Fruit fly (Drosophila melanogaster) whole organism, embryonic: ENCODE results near the gene Jhbp7.

Experiments
- Asciz ChIP-seq: fragments of 200-800 bp; sonication (Bioruptor generic); optimal IDR thresholded peaks from 2 replicates; lab custom pipeline; 2017; ENCODE audit warnings: missing biosample characterization, mild to moderate bottlenecking, missing genetic modification characterization, missing genetic modification reagents
- CG11504 ChIP-seq: fragments of 200-800 bp; sonication (Bioruptor generic); optimal IDR thresholded peaks from 3 replicates; lab custom pipeline; 2019; ENCODE audit warnings: missing biosample characterization, mild to moderate bottlenecking, missing genetic modification characterization, moderate library complexity
- CG11560 ChIP-seq: fragments of 200-800 bp; sonication (Bioruptor generic); IDR thresholded peaks from 3 replicates; pipeline ENCODE4 v1.3.6; 2022; ENCODE audit warnings: missing biosample characterization, missing genetic modification characterization
- CG1233 ChIP-seq: fragments of 200-800 bp; sonication (Bioruptor generic); optimal IDR thresholded peaks from 4 replicates; lab custom pipeline; 2018; ENCODE audit warnings: missing biosample characterization, mild to moderate bottlenecking, missing genetic modification characterization
- CG12391 ChIP-seq: fragments of 200-800 bp; sonication (Bioruptor generic); optimal IDR thresholded peaks from 3 replicates; lab custom pipeline; 2018; ENCODE audit warnings: missing biosample characterization, mild to moderate bottlenecking, missing genetic modification characterization, moderate library complexity
- CG12769 ChIP-seq: fragments of 200-800 bp; sonication (Bioruptor generic); optimal IDR thresholded peaks from 2 replicates; lab custom pipeline; 2019; ENCODE audit warnings: missing biosample characterization, mild to moderate bottlenecking, missing genetic modification characterization, moderate library complexity
- CG15011 ChIP-seq: fragments of 200-800 bp; sonication (Bioruptor generic); optimal IDR thresholded peaks from 3 replicates; lab custom pipeline; 2018; ENCODE audit warnings: missing biosample characterization, mild to moderate bottlenecking, missing genetic modification characterization
- CG1647 ChIP-seq: fragments of 200-800 bp; sonication (Bioruptor generic); optimal IDR thresholded peaks from 3 replicates; lab custom pipeline; 2016; ENCODE audit warnings: missing biosample characterization, missing genetic modification characterization
- CG17829 ChIP-seq: fragments of 200-800 bp; optimal IDR thresholded peaks from 2 replicates; lab custom pipeline; 2019; ENCODE audit warnings: missing biosample characterization, mild to moderate bottlenecking, missing genetic modification characterization, moderate library complexity
- CG18476 ChIP-seq: fragments of 200-800 bp; sonication (Bioruptor generic); optimal IDR thresholded peaks from 2 replicates; lab custom pipeline; 2016; ENCODE audit warnings: missing biosample characterization, mild to moderate bottlenecking, missing genetic modification characterization
- CG30020 ChIP-seq: fragments of 200-800 bp; optimal IDR thresholded peaks from 2 replicates; lab custom pipeline; 2019; ENCODE audit warnings: missing biosample characterization, mild to moderate bottlenecking, missing genetic modification characterization, moderate library complexity
- CG3163 ChIP-seq: fragments of 200-800 bp; sonication (Bioruptor generic); optimal IDR thresholded peaks from 3 replicates; lab custom pipeline; 2016; ENCODE audit warnings: missing biosample characterization, missing genetic modification characterization
- CG32772 ChIP-seq: fragments of 200-800 bp; sonication (Bioruptor generic); IDR thresholded peaks from 2 replicates; pipeline ENCODE4 v1.3.6; 2022; ENCODE audit warnings: missing biosample characterization, missing genetic modification characterization
- CG4404 ChIP-seq: fragments of 200-800 bp; sonication (Bioruptor generic); IDR thresholded peaks from 2 replicates; pipeline ENCODE4 v1.3.6; 2022; ENCODE audit warnings: missing biosample characterization, missing genetic modification characterization
- CG5245 ChIP-seq: fragments of 200-800 bp; sonication (Bioruptor generic); optimal IDR thresholded peaks from 3 replicates; lab custom pipeline; 2016; ENCODE audit warnings: missing biosample characterization, missing genetic modification characterization
- CG5953 ChIP-seq: fragments of 200-800 bp; sonication (Bioruptor generic); IDR thresholded peaks from 2 replicates; pipeline ENCODE4 v1.3.6; 2022; ENCODE audit warnings: missing biosample characterization, missing genetic modification characterization
- CG7357 ChIP-seq: fragments of 200-800 bp; sonication (Bioruptor generic); IDR thresholded peaks from 3 replicates; pipeline ENCODE4 v1.3.6; 2022; ENCODE audit warnings: missing biosample characterization, missing genetic modification characterization
- CG7556 ChIP-seq: fragments of 200-800 bp; sonication (Bioruptor generic); optimal IDR thresholded peaks from 2 replicates; lab custom pipeline; 2017; ENCODE audit warnings: missing biosample characterization, mild to moderate bottlenecking, missing genetic modification characterization
- CG7987 ChIP-seq: fragments of 200-800 bp; sonication (Bioruptor generic); optimal IDR thresholded peaks from 2 replicates; lab custom pipeline; 2018; ENCODE audit warnings: missing biosample characterization, mild to moderate bottlenecking, missing genetic modification characterization, moderate library complexity
- CG9215 ChIP-seq: fragments of 200-800 bp; sonication (Bioruptor generic); IDR thresholded peaks from 2 replicates; pipeline ENCODE4 v1.3.6; 2022; ENCODE audit warnings: missing biosample characterization, missing genetic modification characterization
- CG9437 ChIP-seq: fragments of 200-800 bp; sonication (Bioruptor generic); optimal IDR thresholded peaks from 2 replicates; lab custom pipeline; 2018; ENCODE audit warnings: missing biosample characterization, mild to moderate bottlenecking, missing genetic modification characterization
- D ChIP-seq, 2 experiments: fragments of 200-800 bp in 1 of 2; fragments of >200 bp in 1 of 2; sonication (Bioruptor generic) in 1 of 2; optimal IDR thresholded peaks; 2 replicates in 1 of 2; 3 replicates in 1 of 2; lab custom pipeline; 2017; ENCODE audit warnings: mild to moderate bottlenecking in 1 of 2, missing biosample characterization in 1 of 2, missing genetic modification characterization in 1 of 2, missing genetic modification reagents in 1 of 2
- Doc3 ChIP-seq: fragments of 200-800 bp; sonication (Bioruptor generic); IDR thresholded peaks from 3 replicates; pipeline ENCODE4 v1.3.6; 2022; ENCODE audit warnings: missing biosample characterization, missing genetic modification characterization; ENCODE audit not compliant: partially characterized antibody
- Elba2 ChIP-seq: fragments of 200-800 bp; sonication (Bioruptor generic); optimal IDR thresholded peaks from 3 replicates; lab custom pipeline; 2016; ENCODE audit warnings: missing biosample characterization, missing genetic modification characterization
- Ets97D ChIP-seq: fragments of 200-800 bp; sonication (Bioruptor generic); optimal IDR thresholded peaks from 3 replicates; lab custom pipeline; 2016; ENCODE audit warnings: missing biosample characterization, missing genetic modification characterization
- Hr39 ChIP-seq: fragments of >200 bp; optimal IDR thresholded peaks from 2 replicates; lab custom pipeline; 2017
- Hsf ChIP-seq: fragments of 200-800 bp; sonication (Bioruptor generic); optimal IDR thresholded peaks from 3 replicates; lab custom pipeline; 2016; ENCODE audit warnings: missing biosample characterization, missing genetic modification characterization
- Lhr ChIP-seq: fragments of 200-800 bp; sonication (Bioruptor generic); optimal IDR thresholded peaks from 3 replicates; lab custom pipeline; 2017; ENCODE audit warnings: mild to moderate bottlenecking, missing biosample characterization, missing genetic modification reagents, missing genetic modification characterization
- Lpt ChIP-seq: fragments of >200 bp; optimal IDR thresholded peaks from 2 replicates; lab custom pipeline; 2018; ENCODE audit warnings: missing biosample characterization, missing genetic modification characterization
- NK7.1 ChIP-seq: fragments of 200-800 bp; sonication (Bioruptor generic); optimal IDR thresholded peaks from 3 replicates; lab custom pipeline; 2016; ENCODE audit warnings: missing biosample characterization, missing genetic modification characterization
- Optix ChIP-seq: fragments of 200-800 bp; sonication (Bioruptor generic); IDR thresholded peaks from 3 replicates; pipeline ENCODE4 v1.3.6; 2022; ENCODE audit warnings: missing biosample characterization, missing genetic modification characterization
- Side ChIP-seq: fragments of 200-800 bp; sonication (Bioruptor generic); optimal IDR thresholded peaks from 2 replicates; lab custom pipeline; 2016; ENCODE audit warnings: missing biosample characterization, missing genetic modification characterization
- ase ChIP-seq: fragments of 200-800 bp; sonication (Bioruptor generic); IDR thresholded peaks from 3 replicates; pipeline ENCODE4 v1.3.6; 2022; ENCODE audit warnings: missing biosample characterization, missing genetic modification characterization
- chif ChIP-seq, 2 experiments: fragments of 200-800 bp; sonication (Bioruptor generic); optimal IDR thresholded peaks; 3 replicates each; lab custom pipeline; 2016; ENCODE audit warnings: missing biosample characterization in 2 of 2, missing genetic modification characterization in 2 of 2
- chm ChIP-seq: fragments of 200-800 bp; sonication (Bioruptor generic); IDR thresholded peaks from 2 replicates; pipeline ENCODE4 v1.3.6; 2022; ENCODE audit warnings: missing biosample characterization, missing genetic modification characterization
- dmrt99B ChIP-seq: fragments of 200-800 bp; sonication (Bioruptor generic); optimal IDR thresholded peaks from 2 replicates; lab custom pipeline; 2018; ENCODE audit warnings: missing biosample characterization, mild to moderate bottlenecking, missing genetic modification characterization, moderate library complexity
- ewg ChIP-seq: fragments of 200-800 bp; sonication (Bioruptor generic); optimal IDR thresholded peaks from 3 replicates; lab custom pipeline; 2017; ENCODE audit warnings: mild to moderate bottlenecking, missing biosample characterization, missing genetic modification reagents, missing genetic modification characterization
- exex ChIP-seq: fragments of 200-800 bp; sonication (Bioruptor generic); optimal IDR thresholded peaks from 4 replicates; lab custom pipeline; 2018; ENCODE audit warnings: missing biosample characterization, mild to moderate bottlenecking, missing genetic modification characterization, moderate library complexity
- fru ChIP-seq: fragments of >200 bp; optimal IDR thresholded peaks from 2 replicates; lab custom pipeline; 2017
- hbn ChIP-seq: fragments of 200-800 bp; sonication (Bioruptor generic); IDR thresholded peaks from 2 replicates; pipeline ENCODE4 v1.3.6; 2022; ENCODE audit warnings: missing biosample characterization, missing genetic modification characterization; ENCODE audit not compliant: partially characterized antibody
- lbe ChIP-seq: fragments of 200-800 bp; sonication (Bioruptor generic); optimal IDR thresholded peaks from 2 replicates; lab custom pipeline; 2016; ENCODE audit warnings: missing biosample characterization, mild to moderate bottlenecking, missing genetic modification characterization
- lilli ChIP-seq: fragments of 200-800 bp; sonication (Bioruptor generic); optimal IDR thresholded peaks from 3 replicates; lab custom pipeline; 2016; ENCODE audit warnings: missing biosample characterization, missing genetic modification characterization
- maf-S ChIP-seq: fragments of 200-800 bp; sonication (Bioruptor generic); optimal IDR thresholded peaks from 2 replicates; lab custom pipeline; 2016; ENCODE audit warnings: missing biosample characterization, missing genetic modification characterization
- peb ChIP-seq: fragments of 200-800 bp; sonication (Bioruptor generic); IDR thresholded peaks from 2 replicates; pipeline ENCODE4 v1.3.6; 2022; ENCODE audit warnings: missing biosample characterization, missing genetic modification characterization
- pros ChIP-seq: fragments of 200-800 bp; sonication (Bioruptor generic); optimal IDR thresholded peaks from 3 replicates; lab custom pipeline; 2019; ENCODE audit warnings: missing biosample characterization, mild to moderate bottlenecking, missing genetic modification characterization, moderate library complexity
- psq ChIP-seq: fragments of 200-800 bp; sonication (Bioruptor generic); optimal IDR thresholded peaks from 2 replicates; lab custom pipeline; 2017; ENCODE audit warnings: missing biosample characterization, missing genetic modification characterization
- pzg ChIP-seq: fragments of 200-800 bp; sonication (Bioruptor generic); optimal IDR thresholded peaks from 3 replicates; lab custom pipeline; 2018; ENCODE audit warnings: missing biosample characterization, mild to moderate bottlenecking, missing genetic modification characterization, moderate library complexity
- sima ChIP-seq: fragments of 200-800 bp; sonication (Bioruptor generic); optimal IDR thresholded peaks from 2 replicates; lab custom pipeline; 2016; ENCODE audit warnings: missing biosample characterization, missing genetic modification characterization
- tap ChIP-seq: fragments of 200-800 bp; optimal IDR thresholded peaks from 3 replicates; lab custom pipeline; 2019; ENCODE audit warnings: missing biosample characterization, mild to moderate bottlenecking, missing genetic modification characterization, moderate library complexity
- wdn ChIP-seq: fragments of 200-800 bp; sonication (Bioruptor generic); IDR thresholded peaks from 2 replicates; pipeline ENCODE4 v1.3.6; 2022; ENCODE audit warnings: missing biosample characterization, missing genetic modification characterization

The Jhbp7 gene

dm6 chr3R:25258628-25259240 lies 21.3 kb downstream of the Jhbp7 start, which contains the start of gene CG11857 (continued):
- TF ChIP-seq Side: peak; percentile 95
- peak; percentile 98 for TF ChIP-seq CG12769
- peak; percentile 95 for TF ChIP-seq CG7357 (GFP tag; lab: Robert Waterston, UW)
- peak; percentile 98 for TF ChIP-seq chm (GFP tag; lab: Robert Waterston, UW)
- TF ChIP-seq exex (tag; lab: Kevin White, UChicago): peak; percentile 89
- peak; percentile 96 for TF ChIP-seq lbe (GFP tag; lab: Kevin White, UChicago)
- TF ChIP-seq peb (GFP tag; lab: Robert Waterston, UW): peak; percentile 98
- peak; percentile 100 for TF ChIP-seq hbn (GFP tag; lab: Robert Waterston, UW)
- peak; percentile 98 for TF ChIP-seq CG5245 (GFP tag; lab: Kevin White, UChicago)
- no peak for TF ChIP-seq D (optimal IDR thresholded peaks at IDR 0.05; lab: Kevin White, UChicago)
- TF ChIP-seq D (GFP tag; optimal IDR thresholded peaks at IDR 0.05; lab: Kevin White, UChicago): peak; percentile 96
- TF ChIP-seq CG15011 (GFP tag; lab: Kevin White, UChicago): peak; percentile 92
- peak; percentile 90 for TF ChIP-seq Elba2 (GFP tag; lab: Kevin White, UChicago)
- TF ChIP-seq CG3163: peak; percentile 87
- peak; percentile 90 for TF ChIP-seq sima (GFP tag; lab: Kevin White, UChicago)
- TF ChIP-seq CG12391 (tag; lab: Kevin White, UChicago): peak; percentile 99
- TF ChIP-seq wdn (GFP tag; lab: Robert Waterston, UW): peak; percentile 97
- TF ChIP-seq CG7987 (GFP tag; lab: Kevin White, UChicago): peak; percentile 95
- TF ChIP-seq ase: peak; percentile 99
- TF ChIP-seq Doc3 (GFP tag; lab: Robert Waterston, UW): peak; percentile 100
- TF ChIP-seq CG1233: peak; percentile 98
- TF ChIP-seq CG9215 (GFP tag; lab: Robert Waterston, UW): peak; percentile 99
- TF ChIP-seq fru (lab: Kevin White, UChicago): no peak
- TF ChIP-seq Hr39: no peak
- TF ChIP-seq pros (GFP tag; lab: Kevin White, UChicago): peak; percentile 8
- peak; percentile 99 for TF ChIP-seq Optix (GFP tag; lab: Robert Waterston, UW)
- peak; percentile 95 for TF ChIP-seq tap (tag; lab: Kevin White, UChicago)
- TF ChIP-seq Ets97D: peak; percentile 95
- peak; percentile 89 for TF ChIP-seq pzg (GFP tag; lab: Kevin White, UChicago)
- TF ChIP-seq Hsf (GFP tag; lab: Kevin White, UChicago): peak; percentile 99
- peak; percentile 98 for TF ChIP-seq CG17829 (tag; lab: Kevin White, UChicago)
- peak; percentile 99 for TF ChIP-seq lilli (GFP tag; lab: Kevin White, UChicago)
- peak; percentile 96 for TF ChIP-seq dmrt99B (tag; lab: Kevin White, UChicago)
- TF ChIP-seq CG11504: peak; percentile 95
- peak; percentile 92 for TF ChIP-seq CG30020 (tag; lab: Kevin White, UChicago)
- peak; percentile 92 for TF ChIP-seq ewg
- TF ChIP-seq Asciz (GFP tag; lab: Kevin White, UChicago): peak; percentile 92
- TF ChIP-seq CG18476 (GFP tag; lab: Kevin White, UChicago): peak; percentile 97
- peak; percentile 96 for TF ChIP-seq CG7556 (GFP tag; lab: Kevin White, UChicago)
- TF ChIP-seq NK7.1 (GFP tag; lab: Kevin White, UChicago): peak; percentile 93
- peak; percentile 93 for TF ChIP-seq CG11560 (tag; lab: Robert Waterston, UW)
- TF ChIP-seq CG5953 (GFP tag; lab: Robert Waterston, UW): peak; percentile 96
- peak; percentile 88 for TF ChIP-seq CG9437 (GFP tag; lab: Kevin White, UChicago)
- TF ChIP-seq psq: peak; percentile 93
- peak; percentile 92 for TF ChIP-seq Lhr (GFP tag; lab: Kevin White, UChicago)
- no peak for TF ChIP-seq Lpt (GFP tag; lab: Kevin White, UChicago)
- peak; percentile 97 to 98 for TF ChIP-seq chif (GFP tag; optimal IDR thresholded peaks at IDR 0.05; lab: Kevin White, UChicago)
- peak; percentile 98 for TF ChIP-seq maf-S (GFP tag; lab: Kevin White, UChicago)
- TF ChIP-seq CG32772 (GFP tag; lab: Robert Waterston, UW): peak; percentile 99
- peak; percentile 100 for TF ChIP-seq CG4404 (GFP tag; lab: Robert Waterston, UW)
- peak; percentile 97 for TF ChIP-seq CG1647 (GFP tag; lab: Kevin White, UChicago)
